Worm (Caenorhabditis elegans) whole organism, young adult: ENCODE measurements around the gene C13A2.1.

Experiments
- akir-1 ChIP-seq: fragments of 200-800 bp; sonication (Bioruptor generic); optimal IDR thresholded peaks from 2 replicates; lab custom pipeline; 2018; ENCODE audit warnings: mild to moderate bottlenecking, missing genetic modification characterization, moderate library complexity, missing compliant biosample characterization
- ama-1 ChIP-seq, 3 experiments: fragments of 150-350 bp in 1 of 3; sonication (generic microtip) in 2 of 3; optimal IDR thresholded peaks; 2 replicates each; lab custom pipeline; 2014 to 2018; ENCODE audit warnings: missing biosample characterization in 2 of 3, missing genetic modification characterization in 2 of 3, missing genetic modification reagents in 2 of 3
- bed-2 ChIP-seq: fragments of 200-800 bp; sonication (Bioruptor generic); IDR thresholded peaks from 2 replicates; pipeline ENCODE4 v1.3.6; 2022; ENCODE audit warnings: missing genetic modification reagents, missing genetic modification characterization, missing compliant biosample characterization
- ccch-3 ChIP-seq: fragments of 200-800 bp; sonication (Bioruptor generic); optimal IDR thresholded peaks from 2 replicates; lab custom pipeline; 2018; ENCODE audit warnings: mild to moderate bottlenecking, missing genetic modification characterization, missing compliant biosample characterization
- egl-18 ChIP-seq: fragments of 200-800 bp; sonication (Bioruptor generic); IDR thresholded peaks from 2 replicates; pipeline ENCODE4 v1.3.6; 2022; ENCODE audit warnings: missing genetic modification reagents, missing genetic modification characterization, missing compliant biosample characterization
- sea-2 ChIP-seq: fragments of 200-800 bp; sonication (Bioruptor generic); IDR thresholded peaks from 2 replicates; pipeline ENCODE4 v1.3.6; 2022; ENCODE audit warnings: missing genetic modification characterization, missing compliant biosample characterization
- tlf-1 ChIP-seq: fragments of 200-800 bp; sonication (Bioruptor generic); optimal IDR thresholded peaks from 2 replicates; lab custom pipeline; 2018; ENCODE audit warnings: mild to moderate bottlenecking, missing genetic modification characterization, missing compliant biosample characterization
- ztf-3 ChIP-seq: fragments of 200-800 bp; sonication (Bioruptor generic); optimal IDR thresholded peaks from 2 replicates; lab custom pipeline; 2018; ENCODE audit warnings: mild to moderate bottlenecking, missing genetic modification characterization, missing compliant biosample characterization

DNA sequence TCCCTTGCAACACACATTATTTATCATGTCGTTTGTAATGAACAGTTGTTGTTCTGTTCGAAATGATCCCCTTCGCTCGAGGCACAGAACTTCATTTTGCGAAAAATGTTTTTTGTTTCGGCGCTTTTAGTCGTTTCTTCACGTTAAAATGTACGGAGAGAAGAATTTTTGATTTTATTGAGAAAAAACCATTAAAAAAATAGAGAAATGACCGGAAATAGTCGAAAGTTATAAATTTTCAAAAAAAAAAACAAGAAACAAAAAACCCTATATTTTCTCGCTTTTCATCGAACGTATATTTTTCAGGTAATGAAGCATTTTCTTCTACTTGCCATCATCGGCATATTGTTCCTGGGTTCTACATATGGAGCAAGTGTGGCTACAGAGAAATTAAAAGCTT is 43.5 kb downstream of the C13A2.1 start, which contains the start of gene F10G2.1:
- no peak for TF ChIP-seq ztf-3 (GFP tag; lab: Kevin White, UChicago)
- no peak for TF ChIP-seq egl-18
- TF ChIP-seq sea-2, result no peak
- no peak for TF ChIP-seq tlf-1
- TF ChIP-seq ama-1 (optimal IDR thresholded peaks at IDR 0.05; lab: Kevin White, UChicago), result no peak
- TF ChIP-seq ama-1 (GFP tag; optimal IDR thresholded peaks at IDR 0.05; lab: Kevin White, UChicago), result no peak
- TF ChIP-seq bed-2 (GFP tag; lab: Robert Waterston, UW), result no peak
- TF ChIP-seq akir-1, result no peak
- no peak for TF ChIP-seq ccch-3
